Fruit fly (Drosophila melanogaster) whole organism, embryonic: ENCODE measurements around the gene amn.

Experiments used
- Atf-2 ChIP-seq: fragments of 200-800 bp; sonication (Bioruptor generic); optimal IDR thresholded peaks from 2 replicates; lab custom pipeline; 2016; ENCODE audit warnings: missing biosample characterization, missing genetic modification characterization
- Blimp-1 ChIP-seq: fragments of 200-800 bp; sonication (Bioruptor generic); optimal IDR thresholded peaks from 3 replicates; lab custom pipeline; 2018; ENCODE audit warnings: missing biosample characterization, missing genetic modification characterization, mild to moderate bottlenecking, moderate library complexity, missing genetic modification reagents
- Bteb2 ChIP-seq: fragments of 200-800 bp; sonication (Bioruptor generic); optimal IDR thresholded peaks from 2 replicates; lab custom pipeline; 2016; ENCODE audit warnings: missing biosample characterization, missing genetic modification characterization
- C15 ChIP-seq: fragments of 200-800 bp; sonication (Bioruptor generic); IDR thresholded peaks from 3 replicates; pipeline ENCODE4 v1.3.6; 2022; ENCODE audit warnings: missing biosample characterization, missing genetic modification characterization
- CG10209 ChIP-seq: fragments of 200-800 bp; sonication (Bioruptor generic); optimal IDR thresholded peaks from 3 replicates; lab custom pipeline; 2017; ENCODE audit warnings: missing biosample characterization, mild to moderate bottlenecking, missing genetic modification characterization, missing genetic modification reagents
- CG11085 ChIP-seq: fragments of 200-800 bp; sonication (Bioruptor generic); IDR thresholded peaks from 2 replicates; pipeline ENCODE4 v1.3.6; 2022; ENCODE audit warnings: missing biosample characterization, missing genetic modification characterization
- CG11560 ChIP-seq: fragments of 200-800 bp; sonication (Bioruptor generic); IDR thresholded peaks from 3 replicates; pipeline ENCODE4 v1.3.6; 2022; ENCODE audit warnings: missing biosample characterization, missing genetic modification characterization
- CG12744 ChIP-seq: fragments of 200-800 bp; sonication (Bioruptor generic); optimal IDR thresholded peaks from 2 replicates; lab custom pipeline; 2016; ENCODE audit warnings: missing biosample characterization, missing genetic modification characterization
- CG14014 ChIP-seq: fragments of 200-800 bp; sonication (Bioruptor generic); IDR thresholded peaks from 2 replicates; pipeline ENCODE4 v1.3.6; 2022; ENCODE audit warnings: missing biosample characterization, missing genetic modification characterization
- CG1603 ChIP-seq: fragments of 200-800 bp; sonication (Bioruptor generic); optimal IDR thresholded peaks from 2 replicates; lab custom pipeline; 2019; ENCODE audit warnings: missing biosample characterization, mild to moderate bottlenecking, missing genetic modification characterization, moderate library complexity
- CG17829 ChIP-seq: fragments of 200-800 bp; optimal IDR thresholded peaks from 2 replicates; lab custom pipeline; 2019; ENCODE audit warnings: missing biosample characterization, mild to moderate bottlenecking, missing genetic modification characterization, moderate library complexity
- CG18262 ChIP-seq: fragments of 200-800 bp; optimal IDR thresholded peaks from 3 replicates; lab custom pipeline; 2019; ENCODE audit warnings: missing biosample characterization, mild to moderate bottlenecking, missing genetic modification characterization, moderate library complexity
- CG18599 ChIP-seq: fragments of 200-800 bp; sonication (Bioruptor generic); optimal IDR thresholded peaks from 3 replicates; lab custom pipeline; 2017; ENCODE audit warnings: missing biosample characterization, missing genetic modification characterization, mild to moderate bottlenecking, moderate library complexity, missing genetic modification reagents
- CG30020 ChIP-seq: fragments of 200-800 bp; optimal IDR thresholded peaks from 2 replicates; lab custom pipeline; 2019; ENCODE audit warnings: missing biosample characterization, mild to moderate bottlenecking, missing genetic modification characterization, moderate library complexity
- CG3065 ChIP-seq: fragments of 200-800 bp; sonication (Bioruptor generic); optimal IDR thresholded peaks from 2 replicates; lab custom pipeline; 2016; ENCODE audit warnings: missing biosample characterization, missing genetic modification characterization
- CG6254 ChIP-seq: fragments of 200-800 bp; sonication (Bioruptor generic); optimal IDR thresholded peaks from 3 replicates; lab custom pipeline; 2017; ENCODE audit warnings: mild to moderate bottlenecking, missing biosample characterization, missing genetic modification reagents, missing genetic modification characterization
- Drgx ChIP-seq: fragments of 200-800 bp; sonication (Bioruptor generic); IDR thresholded peaks from 2 replicates; pipeline ENCODE4 v1.3.6; 2022; ENCODE audit warnings: missing biosample characterization, missing genetic modification characterization
- E2f2 ChIP-seq: fragments of 200-800 bp; sonication (Bioruptor generic); IDR thresholded peaks from 2 replicates; pipeline ENCODE4 v1.3.6; 2022; ENCODE audit warnings: missing biosample characterization, missing genetic modification characterization
- Ets65A ChIP-seq: fragments of 200-800 bp; sonication (Bioruptor generic); peaks from one replicate; lab custom pipeline; 2016; ENCODE audit warnings: missing biosample characterization, missing genetic modification characterization
- Fer2 ChIP-seq: fragments of 200-800 bp; sonication (Bioruptor generic); optimal IDR thresholded peaks from 2 replicates; lab custom pipeline; 2018; ENCODE audit warnings: missing biosample characterization, mild to moderate bottlenecking, missing genetic modification characterization, moderate library complexity
- Fer3 ChIP-seq: fragments of 200-800 bp; sonication (Bioruptor generic); optimal IDR thresholded peaks from 2 replicates; lab custom pipeline; 2018; ENCODE audit warnings: missing biosample characterization, mild to moderate bottlenecking, missing genetic modification characterization, moderate library complexity
- Gsc ChIP-seq: fragments of 200-800 bp; sonication (Bioruptor generic); IDR thresholded peaks from 2 replicates; pipeline ENCODE4 v1.3.6; 2022; ENCODE audit warnings: missing biosample characterization, missing genetic modification characterization
- HLH54F ChIP-seq: fragments of 200-800 bp; sonication (Bioruptor generic); optimal IDR thresholded peaks from 3 replicates; lab custom pipeline; 2016; ENCODE audit warnings: missing biosample characterization, missing genetic modification characterization
- Hey ChIP-seq: fragments of 200-800 bp; sonication (Bioruptor generic); optimal IDR thresholded peaks from 3 replicates; lab custom pipeline; 2018; ENCODE audit warnings: missing biosample characterization, mild to moderate bottlenecking, missing genetic modification characterization
- Med ChIP-seq: fragments of 200-800 bp; sonication (Bioruptor generic); peaks from one replicate; lab custom pipeline; 2016; ENCODE audit warnings: missing biosample characterization, missing genetic modification characterization, mild to moderate bottlenecking, inconsistent platforms, moderate library complexity
- PHDP ChIP-seq: fragments of 200-800 bp; sonication (Bioruptor generic); optimal IDR thresholded peaks from 3 replicates; lab custom pipeline; 2018; ENCODE audit warnings: missing biosample characterization, mild to moderate bottlenecking, missing genetic modification characterization, moderate library complexity
- Trl ChIP-seq, 3 experiments: fragments of >200 bp in 2 of 3; fragments of 200-800 bp in 1 of 3; sonication (Bioruptor generic) in 1 of 3; optimal IDR thresholded peaks; 2 replicates in 1 of 3; 3 replicates in 2 of 3; lab custom pipeline; 2016 to 2017; ENCODE audit warnings: missing biosample characterization in 1 of 3, missing genetic modification characterization in 1 of 3
- Usf ChIP-seq: fragments of 200-800 bp; sonication (Bioruptor generic); optimal IDR thresholded peaks from 2 replicates; lab custom pipeline; 2017; ENCODE audit warnings: missing genotype, missing biosample characterization, missing genetic modification characterization
- ash1 ChIP-seq: fragments of 200-800 bp; sonication (Bioruptor generic); optimal IDR thresholded peaks from 2 replicates; lab custom pipeline; 2018; ENCODE audit warnings: missing biosample characterization, mild to moderate bottlenecking, missing genetic modification characterization
- az2 ChIP-seq: fragments of 200-800 bp; sonication (Bioruptor generic); optimal IDR thresholded peaks from 3 replicates; lab custom pipeline; 2016; ENCODE audit warnings: missing biosample characterization, missing genetic modification characterization
- cad ChIP-seq: fragments of >200 bp; optimal IDR thresholded peaks from 2 replicates; lab custom pipeline; 2017; ENCODE audit warnings: missing biosample characterization, missing genetic modification characterization
- cg ChIP-seq: fragments of 200-800 bp; sonication (Bioruptor generic); optimal IDR thresholded peaks from 3 replicates; lab custom pipeline; 2019; ENCODE audit warnings: missing biosample characterization, mild to moderate bottlenecking, missing genetic modification characterization, moderate library complexity
- chinmo ChIP-seq: fragments of 200-800 bp; sonication (Bioruptor generic); IDR thresholded peaks from 4 replicates; pipeline ENCODE4 v1.3.6; 2022; ENCODE audit warnings: missing biosample characterization, missing genetic modification characterization; ENCODE audit not compliant: partially characterized antibody
- cwo ChIP-seq: fragments of 200-800 bp; sonication (Bioruptor generic); optimal IDR thresholded peaks from 3 replicates; lab custom pipeline; 2017; ENCODE audit warnings: missing biosample characterization, missing genetic modification characterization, mild to moderate bottlenecking, moderate library complexity, missing genetic modification reagents
- da ChIP-seq: fragments of 200-800 bp; sonication (Bioruptor generic); optimal IDR thresholded peaks from 2 replicates; lab custom pipeline; 2016; ENCODE audit warnings: missing biosample characterization, missing genetic modification characterization
- dm ChIP-seq: fragments of 200-800 bp; sonication (Bioruptor generic); optimal IDR thresholded peaks from 3 replicates; lab custom pipeline; 2016; ENCODE audit warnings: missing biosample characterization, missing genetic modification characterization
- eve ChIP-seq, 2 experiments: fragments of >200 bp; optimal IDR thresholded peaks; 2 replicates each; lab custom pipeline; 2017; ENCODE audit warnings: missing biosample characterization in 2 of 2, missing genetic modification characterization in 2 of 2
- gem ChIP-seq: fragments of 200-800 bp; sonication (Bioruptor generic); optimal IDR thresholded peaks from 2 replicates; lab custom pipeline; 2019; ENCODE audit warnings: missing biosample characterization, mild to moderate bottlenecking, missing genetic modification characterization, moderate library complexity
- grau ChIP-seq: fragments of 200-800 bp; optimal IDR thresholded peaks from 3 replicates; lab custom pipeline; 2019; ENCODE audit warnings: missing biosample characterization, mild to moderate bottlenecking, missing genetic modification characterization, moderate library complexity
- ham ChIP-seq: fragments of 200-800 bp; sonication (Bioruptor generic); IDR thresholded peaks from 2 replicates; pipeline ENCODE4 v1.3.6; 2022; ENCODE audit warnings: missing biosample characterization, missing genetic modification characterization
- jing ChIP-seq: fragments of 200-800 bp; sonication (Bioruptor generic); optimal IDR thresholded peaks from 2 replicates; lab custom pipeline; 2018; ENCODE audit warnings: missing biosample characterization, mild to moderate bottlenecking, missing genetic modification characterization
- lab ChIP-seq: fragments of 200-800 bp; sonication (Bioruptor generic); optimal IDR thresholded peaks from 3 replicates; lab custom pipeline; 2017; ENCODE audit warnings: missing biosample characterization, missing genetic modification characterization, mild to moderate bottlenecking, moderate library complexity, missing genetic modification reagents
- lbe ChIP-seq: fragments of 200-800 bp; sonication (Bioruptor generic); optimal IDR thresholded peaks from 2 replicates; lab custom pipeline; 2016; ENCODE audit warnings: missing biosample characterization, mild to moderate bottlenecking, missing genetic modification characterization
- lmd ChIP-seq: fragments of 200-800 bp; sonication (Bioruptor generic); IDR thresholded peaks from 2 replicates; pipeline ENCODE4 v1.3.6; 2022; ENCODE audit warnings: missing biosample characterization, missing genetic modification characterization
- lola ChIP-seq, 3 experiments: fragments of >200 bp in 2 of 3; fragments of 200-800 bp in 1 of 3; sonication (Bioruptor generic) in 1 of 3; optimal IDR thresholded peaks; 2 replicates each; lab custom pipeline; 2017 to 2019; ENCODE audit warnings: missing biosample characterization in 3 of 3, missing genetic modification characterization in 3 of 3, mild to moderate bottlenecking in 1 of 3, moderate library complexity in 1 of 3
- mld ChIP-seq: fragments of 200-800 bp; sonication (Bioruptor generic); IDR thresholded peaks from 3 replicates; pipeline ENCODE4 v1.3.6; 2022; ENCODE audit warnings: missing biosample characterization, missing genetic modification characterization; ENCODE audit not compliant: partially characterized antibody
- pita ChIP-seq: fragments of 200-800 bp; sonication (Bioruptor generic); optimal IDR thresholded peaks from 2 replicates; lab custom pipeline; 2017; ENCODE audit warnings: missing biosample characterization, mild to moderate bottlenecking, missing genetic modification characterization
- pzg ChIP-seq: fragments of 200-800 bp; sonication (Bioruptor generic); optimal IDR thresholded peaks from 3 replicates; lab custom pipeline; 2018; ENCODE audit warnings: missing biosample characterization, mild to moderate bottlenecking, missing genetic modification characterization, moderate library complexity
- tup ChIP-seq: fragments of 200-800 bp; sonication (Bioruptor generic); optimal IDR thresholded peaks from 2 replicates; lab custom pipeline; 2016; ENCODE audit warnings: missing biosample characterization, mild to moderate bottlenecking, missing genetic modification characterization, moderate library complexity
- zf30C ChIP-seq: fragments of 200-800 bp; sonication (Bioruptor generic); optimal IDR thresholded peaks from 3 replicates; lab custom pipeline; 2018; ENCODE audit warnings: missing biosample characterization, mild to moderate bottlenecking, missing genetic modification characterization

The amn gene

dm6 chrX:19875059-19875458 is 14.8 kb downstream of the amn start (continued):
- peak; percentile 3 for TF ChIP-seq cg
- TF ChIP-seq tup (GFP tag; lab: Kevin White, UChicago): no peak
- peak; percentile 30 for TF ChIP-seq Atf-2 (GFP tag; lab: Kevin White, UChicago)
- no peak for TF ChIP-seq chinmo (GFP tag; lab: Robert Waterston, UW)
- no peak for TF ChIP-seq cwo (GFP tag; lab: Kevin White, UChicago)
- TF ChIP-seq Usf (GFP tag; lab: Kevin White, UChicago): no peak
- no peak for TF ChIP-seq HLH54F (GFP tag; lab: Kevin White, UChicago)
- peak; percentile 93 for TF ChIP-seq Drgx (GFP tag; lab: Robert Waterston, UW)
- TF ChIP-seq lola (GFP tag; optimal IDR thresholded peaks at IDR 0.05; lab: Kevin White, UChicago): peak in 1 of 3 experiments; percentile 14
- TF ChIP-seq Fer2: no peak
- TF ChIP-seq CG11560 (tag; lab: Robert Waterston, UW): no peak
- no peak for TF ChIP-seq C15 (GFP tag; lab: Robert Waterston, UW)
- no peak for TF ChIP-seq Fer3 (tag; lab: Kevin White, UChicago)
- TF ChIP-seq lmd (GFP tag; lab: Robert Waterston, UW): peak; percentile 9; the same call in 1 of the 2 replicates
- TF ChIP-seq CG14014 (GFP tag; lab: Robert Waterston, UW): no peak
- no peak for TF ChIP-seq Gsc (GFP tag; lab: Robert Waterston, UW)
- no peak for TF ChIP-seq CG12744
- no peak for TF ChIP-seq Hey
- TF ChIP-seq grau (tag; lab: Kevin White, UChicago): peak; percentile 42
- peak; percentile 54 for TF ChIP-seq CG1603 (tag; lab: Kevin White, UChicago)
- peak; percentile 60 for TF ChIP-seq gem
- TF ChIP-seq PHDP (tag; lab: Kevin White, UChicago): peak; percentile 56
- peak; percentile 11 for TF ChIP-seq CG10209 (GFP tag; lab: Kevin White, UChicago)
- no peak for TF ChIP-seq pzg
- TF ChIP-seq CG18262 (tag; lab: Kevin White, UChicago): peak; percentile 56
- TF ChIP-seq CG17829: peak; percentile 24
- TF ChIP-seq Ets65A (GFP tag; lab: Kevin White, UChicago): peak; percentile 48
- peak; percentile 27 for TF ChIP-seq az2 (GFP tag; lab: Kevin White, UChicago)
- no peak for TF ChIP-seq mld (GFP tag; lab: Robert Waterston, UW)
- TF ChIP-seq E2f2: peak; percentile 18; the same call in 1 of the 2 replicates
- TF ChIP-seq cad (GFP tag; lab: Kevin White, UChicago): no peak
- TF ChIP-seq da (GFP tag; lab: Kevin White, UChicago): no peak
- TF ChIP-seq Med (GFP tag; lab: Kevin White, UChicago): peak; percentile 71
- no peak for TF ChIP-seq Bteb2 (GFP tag; lab: Kevin White, UChicago)
- TF ChIP-seq Blimp-1 (GFP tag; lab: Kevin White, UChicago): peak; percentile 56
- peak; percentile 36 for TF ChIP-seq lab (GFP tag; lab: Kevin White, UChicago)
- no peak for TF ChIP-seq CG3065
- no peak for TF ChIP-seq pita (GFP tag; lab: Kevin White, UChicago)
- TF ChIP-seq jing (GFP tag; lab: Kevin White, UChicago): no peak
- TF ChIP-seq eve (GFP tag; optimal IDR thresholded peaks at IDR 0.05; lab: Kevin White, UChicago): no peak
- peak; percentile 0 for TF ChIP-seq lbe (GFP tag; lab: Kevin White, UChicago)
- TF ChIP-seq ash1 (GFP tag; lab: Kevin White, UChicago): no peak
- no peak for TF ChIP-seq CG11085 (GFP tag; lab: Robert Waterston, UW)
- TF ChIP-seq CG6254: peak; percentile 45
- TF ChIP-seq ham (GFP tag; lab: Robert Waterston, UW): no peak
- no peak for TF ChIP-seq dm (GFP tag; lab: Kevin White, UChicago)
- TF ChIP-seq zf30C (GFP tag; lab: Kevin White, UChicago): no peak
- TF ChIP-seq Trl (optimal IDR thresholded peaks at IDR 0.05; lab: Kevin White, UChicago): no peak
- no peak for TF ChIP-seq Trl (GFP tag; optimal IDR thresholded peaks at IDR 0.05; lab: Kevin White, UChicago)
- TF ChIP-seq CG18599 (GFP tag; lab: Kevin White, UChicago): peak; percentile 52
- TF ChIP-seq CG30020: no peak
